Fruit fly (Drosophila melanogaster) whole organism, wandering third instar larva: ENCODE data around the gene Rai1.

Source experiments
- Dfd ChIP-seq: fragments of >200 bp; optimal IDR thresholded peaks from 2 replicates; lab custom pipeline; 2017; ENCODE audit warnings: missing biosample characterization, missing genetic modification characterization
- Hr78 ChIP-seq: fragments of >200 bp; optimal IDR thresholded peaks from 2 replicates; lab custom pipeline; 2017; ENCODE audit warnings: missing biosample characterization, missing genetic modification characterization
- Hr83 ChIP-seq: fragments of 200-300 bp; sonication (Bioruptor generic); optimal IDR thresholded peaks from 2 replicates; lab custom pipeline; 2016; ENCODE audit warnings: missing biosample characterization, mild to moderate bottlenecking, missing genetic modification characterization, moderate library complexity; ENCODE audit not compliant: poor library complexity, severe bottlenecking
- Sp1 ChIP-seq: fragments of 200-800 bp; sonication (Bioruptor generic); optimal IDR thresholded peaks from 3 replicates; lab custom pipeline; 2019; ENCODE audit warnings: missing biosample characterization, mild to moderate bottlenecking, missing genetic modification characterization, moderate library complexity
- dmrt93B ChIP-seq: fragments of 200-800 bp; sonication (Bioruptor generic); optimal IDR thresholded peaks from 2 replicates; lab custom pipeline; 2018; ENCODE audit warnings: missing biosample characterization, mild to moderate bottlenecking, missing genetic modification characterization
- jim ChIP-seq: fragments of 175-275, 200-325 bp; sonication (Bioruptor generic); optimal IDR thresholded peaks from 2 replicates; lab custom pipeline; 2016; ENCODE audit warnings: missing biosample characterization, mild to moderate bottlenecking, missing genetic modification characterization
- psq ChIP-seq: fragments of 200-800 bp; sonication (Bioruptor generic); optimal IDR thresholded peaks from 3 replicates; lab custom pipeline; 2017; ENCODE audit warnings: missing biosample characterization, mild to moderate bottlenecking, missing genetic modification characterization, moderate library complexity
- sv ChIP-seq: fragments of 200-800 bp; sonication (Bioruptor generic); optimal IDR thresholded peaks from 3 replicates; lab custom pipeline; 2016; ENCODE audit warnings: missing biosample characterization, missing genetic modification characterization
- usp ChIP-seq: fragments of >200 bp; optimal IDR thresholded peaks from 2 replicates; lab custom pipeline; 2017; ENCODE audit warnings: missing biosample characterization, missing genetic modification characterization

- TF ChIP-seq dmrt93B (no peak), sv (GFP tag; lab: Kevin White, UChicago) (no peak), usp (GFP tag; lab: Kevin White, UChicago) (no peak), Sp1 (GFP tag; lab: Kevin White, UChicago) (no peak), Dfd (no peak), psq (GFP tag; lab: Kevin White, UChicago) (no peak), jim (GFP tag; lab: Kevin White, UChicago) (no peak), Hr78 (GFP tag; lab: Kevin White, UChicago) (no peak), Hr83 (GFP tag; lab: Kevin White, UChicago) (no peak)
These were observed 18.1 kb upstream of the Rai1 start for dm6 chrX:16821216-16821615.
